Fruit fly (Drosophila melanogaster) Kc167 (cell line): ENCODE results near the gene Ctps.

Experiments used
- h ChIP-seq: fragments of >200 bp; optimal IDR thresholded peaks from 3 replicates; lab custom pipeline; 2018; ENCODE audit warnings: missing external identifiers
- insv ChIP-seq: fragments of >200 bp; optimal IDR thresholded peaks from 3 replicates; lab custom pipeline; 2018; ENCODE audit warnings: missing external identifiers

dm6 chr3L:15162005-15162404 lies 64.3 kb downstream of the Ctps start:
- TF ChIP-seq insv (lab: Kevin White, UChicago): no peak
- TF ChIP-seq h (lab: Kevin White, UChicago): no peak
